Worm (Caenorhabditis elegans): Measurements from ENCODE around the gene dpy-26.

DNA sequence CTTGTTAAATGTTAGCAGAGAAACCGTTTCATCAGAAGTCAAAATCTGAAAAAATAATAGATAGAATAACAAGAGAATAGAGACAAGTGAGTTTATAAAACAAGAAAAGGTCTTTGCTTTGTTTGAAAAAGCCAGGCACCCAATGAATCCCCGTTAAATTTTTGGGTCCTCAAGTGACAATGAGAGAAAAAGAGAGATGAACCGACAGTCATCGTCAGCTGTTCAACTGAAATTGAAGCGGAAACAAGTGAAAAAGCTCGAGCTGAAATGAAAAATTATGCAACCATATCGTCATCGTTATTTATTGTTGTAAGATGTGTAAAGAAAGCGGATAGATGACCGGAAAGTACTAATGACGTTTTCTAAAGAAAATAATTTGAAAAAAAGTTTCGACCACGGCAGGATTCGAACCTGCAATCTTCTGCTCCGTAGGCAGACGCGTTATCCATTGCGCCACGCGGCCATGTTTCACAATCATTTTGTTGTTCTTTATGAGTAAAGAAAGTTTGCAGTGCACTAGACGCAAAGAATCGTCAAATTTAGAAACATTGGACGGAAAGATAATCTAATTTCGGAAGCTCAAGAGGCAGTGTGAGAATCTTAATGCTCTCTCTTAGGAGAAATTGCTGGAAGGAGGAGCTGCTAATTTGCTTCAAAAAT, 33.5 kb downstream of the dpy-26 start, which contains the start of gene F08G5.3:
- TF ChIP-seq him-1 (tag; optimal IDR thresholded peaks at IDR 0.05) (peak; percentile 52), W03F9.2 (tag; optimal IDR thresholded peaks at IDR 0.05) (no peak), dao-5 (tag; optimal IDR thresholded peaks at IDR 0.05) (peak; percentile 36)

Measured in whole organism, L4/young adult.